Fruit fly (Drosophila melanogaster): ENCODE results near the gene CG9609.

DNA sequence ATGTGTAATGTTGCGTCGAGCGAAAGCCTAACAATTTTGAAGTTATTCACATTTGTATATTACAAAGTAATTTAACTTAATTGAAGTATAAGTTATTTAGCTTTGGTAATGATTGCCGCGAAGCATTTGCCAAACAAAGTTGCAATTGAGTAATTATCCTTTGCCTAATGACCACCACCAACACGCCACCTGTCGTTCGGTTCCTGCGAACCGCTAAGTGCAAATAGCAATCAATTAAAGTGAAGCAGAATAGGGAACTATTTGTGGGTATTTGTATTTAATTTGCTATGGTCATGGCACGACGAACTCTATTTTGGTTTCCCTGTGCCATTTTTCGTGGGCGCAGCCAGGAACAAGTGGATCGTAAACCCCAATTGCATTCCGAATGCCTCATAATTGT, 33.9 kb upstream of the CG9609 start:
- TF ChIP-seq CG15696 (tag; optimal IDR thresholded peaks at IDR 0.05) (no peak), CG12391 (tag; optimal IDR thresholded peaks at IDR 0.05) (no peak), psq (GFP tag; optimal IDR thresholded peaks at IDR 0.05) (no peak), CG10366 (GFP tag; IDR thresholded peaks at IDR 0.05) (no peak), CG14441 (GFP tag; IDR thresholded peaks at IDR 0.05) (no peak), CG2712 (tag; optimal IDR thresholded peaks at IDR 0.05) (no peak), Aef1 (GFP tag; IDR thresholded peaks at IDR 0.05) (no peak), Gug (GFP tag; IDR thresholded peaks at IDR 0.05) (no peak), tll (GFP tag; optimal IDR thresholded peaks at IDR 0.05) (no peak), slp2 (GFP tag; optimal IDR thresholded peaks at IDR 0.05) (no peak), NC2β (GFP tag; optimal IDR thresholded peaks at IDR 0.05) (no peak), CG14667 (GFP tag; IDR thresholded peaks at IDR 0.05) (no peak)
